Worm (Caenorhabditis elegans) whole organism, L1 larva: ENCODE results near the gene F57B7.2.

Source experiments
- C16A3.4 ChIP-seq: fragments of 150-350 bp; optimal IDR thresholded peaks from 2 replicates; lab custom pipeline; 2014; ENCODE audit warnings: missing biosample characterization, missing genetic modification characterization
- aha-1 ChIP-seq: fragments of 150-350 bp; optimal IDR thresholded peaks from 2 replicates; lab custom pipeline; 2014; ENCODE audit warnings: missing biosample characterization, missing genetic modification characterization
- ama-1 ChIP-seq: fragments of 150-350 bp; optimal IDR thresholded peaks from 2 replicates; lab custom pipeline; 2014
- ces-1 ChIP-seq: fragments of 150-350 bp; optimal IDR thresholded peaks from 2 replicates; lab custom pipeline; 2014; ENCODE audit warnings: missing biosample characterization, missing genetic modification reagents, missing genetic modification characterization
- efl-1 ChIP-seq, 4 experiments: fragments of 150-350 bp; optimal IDR thresholded peaks in 3 of 4; peaks in 1 of 4; 1 replicate in 1 of 4; 2 replicates in 3 of 4; lab custom pipeline; 2014; ENCODE audit warnings: missing biosample characterization in 2 of 4, missing genetic modification characterization in 2 of 4, missing genetic modification reagents in 2 of 4
- elt-2 ChIP-seq: sonication (generic microtip); optimal IDR thresholded peaks from 2 replicates; lab custom pipeline; 2016; ENCODE audit warnings: missing genetic modification characterization, mild to moderate bottlenecking, inconsistent platforms, missing compliant biosample characterization, missing genetic modification reagents
- elt-3 ChIP-seq, 6 experiments: fragments of 150-350 bp in 1 of 6; sonication (generic microtip); optimal IDR thresholded peaks; 2 replicates each; lab custom pipeline; 2017 to 2018; ENCODE audit warnings: missing biosample characterization in 6 of 6, missing genetic modification characterization in 6 of 6, inconsistent platforms in 1 of 6
- lir-3 ChIP-seq: sonication (generic microtip); optimal IDR thresholded peaks from 2 replicates; lab custom pipeline; 2016; ENCODE audit warnings: mild to moderate bottlenecking, missing genetic modification characterization, moderate library complexity, missing compliant biosample characterization; ENCODE audit not compliant: poor library complexity
- nhr-11 ChIP-seq: fragments of 150-350 bp; optimal IDR thresholded peaks from 2 replicates; lab custom pipeline; 2014; ENCODE audit warnings: missing biosample characterization, missing genetic modification characterization
- nhr-237 ChIP-seq: fragments of 150-350 bp; optimal IDR thresholded peaks from 2 replicates; lab custom pipeline; 2014; ENCODE audit warnings: missing biosample characterization, missing genetic modification characterization
- rnt-1 ChIP-seq: sonication (generic microtip); optimal IDR thresholded peaks from 2 replicates; lab custom pipeline; 2016; ENCODE audit warnings: mild to moderate bottlenecking, missing genetic modification characterization, moderate library complexity, missing compliant biosample characterization
- sox-4 ChIP-seq: sonication (generic microtip); optimal IDR thresholded peaks from 2 replicates; lab custom pipeline; 2016; ENCODE audit warnings: missing genetic modification characterization, missing compliant biosample characterization
- tbx-2 ChIP-seq: sonication (generic microtip); optimal IDR thresholded peaks from 2 replicates; lab custom pipeline; 2016; ENCODE audit warnings: missing genetic modification characterization, missing compliant biosample characterization
- unc-130 ChIP-seq: fragments of 150-350 bp; optimal IDR thresholded peaks from 2 replicates; lab custom pipeline; 2017; ENCODE audit warnings: missing biosample characterization, missing genetic modification characterization, inconsistent platforms

ce11 chrV:11479406-11479805, 36.0 kb upstream of the F57B7.2 start, which contains the start of gene T11F9.22:
- TF ChIP-seq elt-3 (tag; optimal IDR thresholded peaks at IDR 0.05; lab: Kevin White, UChicago) = no peak
- no peak for TF ChIP-seq C16A3.4 (tag; lab: Kevin White, UChicago)
- no peak for TF ChIP-seq sox-4 (tag; lab: Kevin White, UChicago)
- no peak for TF ChIP-seq nhr-237 (tag; lab: Kevin White, UChicago)
- no peak for TF ChIP-seq lir-3 (tag; lab: Kevin White, UChicago)
- TF ChIP-seq aha-1 = no peak
- no peak for TF ChIP-seq elt-2
- TF ChIP-seq ama-1 (lab: Kevin White, UChicago) = no peak
- TF ChIP-seq efl-1 (optimal IDR thresholded peaks at IDR 0.05; lab: Kevin White, UChicago) = no peak
- peak in 1 of 2 experiments; percentile 64 for TF ChIP-seq efl-1 (GFP tag; optimal IDR thresholded peaks at IDR 0.05 in 1 of 2; lab: Kevin White, UChicago)
- no peak for TF ChIP-seq nhr-11
- TF ChIP-seq unc-130 (tag; lab: Kevin White, UChicago) = no peak
- no peak for TF ChIP-seq rnt-1 (tag; lab: Kevin White, UChicago)
- no peak for TF ChIP-seq tbx-2 (tag; lab: Kevin White, UChicago)
- TF ChIP-seq ces-1 = no peak
